Fruit fly (Drosophila melanogaster) whole organism, pupa: ENCODE data around the gene CG16865.

Source experiments
- CG10348 ChIP-seq: fragments of 200-800 bp; sonication (Bioruptor generic); IDR thresholded peaks from 2 replicates; pipeline ENCODE4 v1.3.6; 2022; ENCODE audit warnings: missing biosample characterization, missing genetic modification characterization
- CG12605 ChIP-seq: fragments of 200-800 bp; sonication (Bioruptor generic); IDR thresholded peaks from 2 replicates; pipeline ENCODE4 v1.3.6; 2022; ENCODE audit warnings: missing biosample characterization, missing genetic modification characterization
- CG13204 ChIP-seq: fragments of 200-800 bp; sonication (Bioruptor generic); optimal IDR thresholded peaks from 2 replicates; lab custom pipeline; 2018; ENCODE audit warnings: missing biosample characterization, mild to moderate bottlenecking, missing genetic modification characterization, moderate library complexity
- CG14655 ChIP-seq: fragments of 200-800 bp; sonication (Bioruptor generic); optimal IDR thresholded peaks from 3 replicates; lab custom pipeline; 2017; ENCODE audit warnings: mild to moderate bottlenecking, missing biosample characterization, missing genetic modification reagents, missing genetic modification characterization
- CG15710 ChIP-seq: fragments of 200-800 bp; sonication (Bioruptor generic); optimal IDR thresholded peaks from 2 replicates; lab custom pipeline; 2018; ENCODE audit warnings: missing biosample characterization, mild to moderate bottlenecking, missing genetic modification characterization, moderate library complexity
- CG17806 ChIP-seq: fragments of 200-800 bp; sonication (Bioruptor generic); optimal IDR thresholded peaks from 2 replicates; lab custom pipeline; 2018; ENCODE audit warnings: missing biosample characterization, mild to moderate bottlenecking, missing genetic modification characterization, moderate library complexity
- CG32121 ChIP-seq: fragments of 200-800 bp; sonication (Bioruptor generic); IDR thresholded peaks from 2 replicates; pipeline ENCODE4 v1.3.6; 2022; ENCODE audit warnings: missing biosample characterization, missing genetic modification characterization
- CG34367 ChIP-seq: fragments of 200-800 bp; sonication (Bioruptor generic); optimal IDR thresholded peaks from 2 replicates; lab custom pipeline; 2018; ENCODE audit warnings: missing biosample characterization, mild to moderate bottlenecking, missing genetic modification characterization
- CG4496 ChIP-seq: fragments of 200-800 bp; sonication (Bioruptor generic); IDR thresholded peaks from 3 replicates; pipeline ENCODE4 v1.3.6; 2022; ENCODE audit warnings: missing biosample characterization, missing genetic modification characterization
- CG8159 ChIP-seq: fragments of 200-800 bp; sonication (Bioruptor generic); optimal IDR thresholded peaks from 3 replicates; lab custom pipeline; 2018; ENCODE audit warnings: missing biosample characterization, mild to moderate bottlenecking, missing genetic modification characterization, moderate library complexity
- CG8301 ChIP-seq: fragments of 200-800 bp; sonication (Bioruptor generic); optimal IDR thresholded peaks from 2 replicates; lab custom pipeline; 2018; ENCODE audit warnings: missing biosample characterization, mild to moderate bottlenecking, missing genetic modification characterization
- CG9948 ChIP-seq: fragments of 200-800 bp; sonication (Bioruptor generic); optimal IDR thresholded peaks from 2 replicates; lab custom pipeline; 2018; ENCODE audit warnings: missing biosample characterization, mild to moderate bottlenecking, missing genetic modification characterization, moderate library complexity
- D1 ChIP-seq: fragments of 200-800 bp; sonication (Bioruptor generic); optimal IDR thresholded peaks from 2 replicates; lab custom pipeline; 2018; ENCODE audit warnings: missing biosample characterization, mild to moderate bottlenecking, missing genetic modification characterization, moderate library complexity
- EcR ChIP-seq: fragments of 200-800 bp; sonication (Bioruptor generic); optimal IDR thresholded peaks from 3 replicates; lab custom pipeline; 2019; ENCODE audit warnings: missing biosample characterization, missing genetic modification characterization, mild to moderate bottlenecking, moderate library complexity, missing genetic modification reagents
- Ets98B ChIP-seq: fragments of 200-800 bp; sonication (Bioruptor generic); IDR thresholded peaks from 2 replicates; pipeline ENCODE4 v1.3.6; 2022; ENCODE audit warnings: missing biosample characterization, missing genetic modification characterization
- Pif1A ChIP-seq: fragments of 200-800 bp; sonication (Bioruptor generic); optimal IDR thresholded peaks from 3 replicates; lab custom pipeline; 2016; ENCODE audit warnings: missing biosample characterization, missing genetic modification characterization
- Pif1B ChIP-seq: fragments of 200-800 bp; sonication (Bioruptor generic); optimal IDR thresholded peaks from 3 replicates; lab custom pipeline; 2016; ENCODE audit warnings: missing biosample characterization, missing genetic modification characterization
- Snoo ChIP-seq: fragments of 200-800 bp; sonication (Bioruptor generic); optimal IDR thresholded peaks from 3 replicates; lab custom pipeline; 2017; ENCODE audit warnings: missing biosample characterization, mild to moderate bottlenecking, missing genetic modification characterization, inconsistent platforms
- fd96Ca ChIP-seq: fragments of 200-800 bp; sonication (Bioruptor generic); IDR thresholded peaks from 3 replicates; pipeline ENCODE4 v1.3.6; 2022; ENCODE audit warnings: missing biosample characterization, missing genetic modification characterization
- gl ChIP-seq: fragments of 200-800 bp; sonication (Bioruptor generic); optimal IDR thresholded peaks from 2 replicates; lab custom pipeline; 2018; ENCODE audit warnings: missing biosample characterization, mild to moderate bottlenecking, missing genetic modification characterization
- rn ChIP-seq: fragments of 200-800 bp; sonication (Bioruptor generic); IDR thresholded peaks from 2 replicates; pipeline ENCODE4 v1.3.6; 2022; ENCODE audit warnings: missing biosample characterization, missing genetic modification characterization

Gene CG16865

DNA sequence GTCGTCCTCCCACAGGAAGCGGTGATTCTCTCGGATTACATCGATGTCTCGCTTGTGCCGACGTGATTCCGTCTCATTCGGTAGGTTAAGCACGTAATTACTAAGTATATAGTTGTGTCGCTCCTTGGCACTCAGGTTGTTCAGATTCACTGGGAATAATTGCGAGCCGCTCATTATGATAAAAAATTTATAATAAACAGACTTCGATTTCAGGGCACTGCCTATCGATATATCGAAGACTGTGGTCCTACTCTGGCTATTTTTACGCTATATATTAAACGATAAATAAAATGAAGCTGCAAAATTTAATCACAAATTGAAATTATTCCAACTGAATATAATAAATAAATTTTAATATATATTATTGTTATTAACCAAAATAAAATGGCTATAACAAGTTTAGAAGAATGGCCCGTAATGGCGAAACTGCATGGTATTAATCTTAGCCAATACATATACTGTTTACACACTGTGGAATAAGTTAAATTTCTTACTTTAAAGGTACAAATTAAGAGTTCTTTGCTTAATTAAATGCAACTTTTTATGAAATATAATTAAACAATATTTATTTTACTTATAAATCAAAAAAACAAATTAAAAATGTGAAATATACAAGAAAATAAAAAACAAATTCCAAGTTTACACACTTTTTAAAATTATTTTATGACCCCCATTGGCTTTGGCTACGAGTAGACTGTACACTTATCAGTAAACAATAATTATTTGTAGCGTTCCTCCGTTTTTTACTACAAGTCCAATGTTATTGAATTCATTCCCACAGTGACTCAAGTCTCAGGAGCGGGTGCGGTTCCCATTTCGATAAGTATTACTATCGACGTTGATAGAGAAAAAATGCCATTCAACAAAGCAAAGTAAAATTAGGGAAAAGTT, 27.8 kb upstream of the CG16865 start, which contains the start of gene Eato:
Gene Eato, plus strand, starts transcription at position 821 of the 891 bp plus-strand sequence.
- TF ChIP-seq CG13204 (GFP tag; lab: Kevin White, UChicago) = no peak
- no peak for TF ChIP-seq CG17806 (tag; lab: Kevin White, UChicago)
- TF ChIP-seq CG15710 (tag; lab: Kevin White, UChicago) = peak; percentile 0
- no peak for TF ChIP-seq CG10348 (GFP tag; lab: Robert Waterston, UW)
- TF ChIP-seq CG34367 = no peak
- no peak for TF ChIP-seq Ets98B (GFP tag; lab: Robert Waterston, UW)
- TF ChIP-seq Pif1A = no peak
- TF ChIP-seq CG4496 (GFP tag; lab: Robert Waterston, UW) = no peak
- no peak for TF ChIP-seq Pif1B (GFP tag; lab: Kevin White, UChicago)
- TF ChIP-seq CG12605 = no peak
- TF ChIP-seq fd96Ca = no peak
- TF ChIP-seq CG8301 = no peak
- TF ChIP-seq EcR (GFP tag; lab: Kevin White, UChicago) = no peak
- no peak for TF ChIP-seq rn (GFP tag; lab: Robert Waterston, UW)
- no peak for TF ChIP-seq gl (tag; lab: Kevin White, UChicago)
- peak; percentile 22 for TF ChIP-seq Snoo (tag; lab: Kevin White, UChicago)
- no peak for TF ChIP-seq CG8159 (tag; lab: Kevin White, UChicago)

DNA sequence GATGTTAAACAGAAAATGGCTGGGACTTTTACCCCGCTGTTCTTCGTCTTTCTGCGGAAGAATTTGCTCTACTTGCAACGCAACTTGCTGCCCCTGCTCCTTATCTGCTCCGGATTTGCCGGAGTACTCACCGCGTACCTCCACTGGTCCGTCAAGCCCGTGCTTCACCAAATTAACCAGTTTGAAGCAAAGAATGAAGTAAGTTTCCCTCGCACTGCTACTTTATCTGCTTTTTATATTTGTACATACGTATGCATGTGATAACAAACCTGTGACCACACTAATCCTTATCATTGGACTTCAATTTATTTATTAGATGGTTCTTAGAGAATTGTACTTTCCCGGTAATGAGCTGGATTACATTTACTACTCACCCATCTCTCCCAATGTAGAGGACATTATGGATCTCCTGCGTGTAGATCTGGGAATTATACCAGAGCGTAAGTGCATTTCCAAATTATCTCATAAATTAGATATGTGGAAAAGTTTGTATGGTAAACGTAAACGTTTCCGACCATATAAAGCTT, 27.1 kb upstream of the CG16865 start, which contains the start of gene CG16890:
Gene CG16890, minus strand, starts transcription at position 184 of the 527 bp plus-strand sequence.
- TF ChIP-seq Snoo (tag; lab: Kevin White, UChicago) (no peak), CG8301 (no peak), CG32121 (no peak), CG10348 (GFP tag; lab: Robert Waterston, UW) (no peak), gl (tag; lab: Kevin White, UChicago) (no peak), CG14655 (GFP tag; lab: Kevin White, UChicago) (no peak), EcR (GFP tag; lab: Kevin White, UChicago) (no peak), CG13204 (GFP tag; lab: Kevin White, UChicago) (no peak), Pif1B (GFP tag; lab: Kevin White, UChicago) (no peak), Ets98B (GFP tag; lab: Robert Waterston, UW) (no peak), CG15710 (tag; lab: Kevin White, UChicago) (no peak), CG4496 (GFP tag; lab: Robert Waterston, UW) (no peak)

DNA sequence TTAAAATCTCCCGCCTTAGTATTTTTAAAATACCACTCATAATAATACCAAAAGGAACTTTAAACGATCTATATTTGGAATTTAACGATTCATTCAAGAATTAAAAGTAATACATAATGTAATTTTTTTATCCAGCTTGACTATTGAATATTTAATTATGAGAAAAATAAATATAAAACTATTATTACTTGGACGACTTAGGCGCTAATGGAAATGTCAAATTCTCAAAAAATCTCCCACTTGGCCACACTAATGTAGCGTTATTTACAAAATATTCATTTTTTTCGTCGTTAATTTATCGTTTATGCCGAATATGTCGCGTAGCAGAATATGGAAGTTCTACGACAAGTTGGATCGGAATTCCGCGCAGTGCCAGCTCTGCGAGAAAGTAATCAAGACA, 20.6 kb upstream of the CG16865 start, which contains the start of gene CG16863:
Gene CG16863, plus strand, starts transcription at position 245 of the 400 bp plus-strand sequence.
- no peak for TF ChIP-seq CG34367
- TF ChIP-seq CG12605 = no peak

DNA sequence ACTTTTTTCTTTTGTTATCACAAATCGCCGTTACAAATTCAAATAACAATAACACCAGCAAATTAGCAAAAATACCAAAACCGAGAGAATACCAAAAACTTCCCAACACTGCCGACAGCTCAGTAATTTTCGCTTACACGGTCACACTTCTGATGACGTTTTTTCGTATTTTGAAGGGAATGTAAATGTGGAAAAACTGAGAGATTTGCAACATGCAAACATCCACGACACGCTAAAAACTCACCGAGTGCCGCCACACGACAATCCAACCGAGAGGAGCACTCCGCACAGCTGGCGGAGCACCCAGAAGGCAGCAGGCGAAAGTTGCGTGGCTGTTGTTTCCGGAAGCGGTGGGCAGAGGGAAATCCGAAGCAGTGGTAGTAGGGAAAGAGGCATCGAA, 17.9 kb upstream of the CG16865 start, which contains the start of gene Sec71:
Gene Sec71, plus strand, starts transcription at position 117 of the 400 bp plus-strand sequence.
- TF ChIP-seq D1 (tag; lab: Kevin White, UChicago) (no peak), Pif1A (no peak), CG17806 (tag; lab: Kevin White, UChicago) (no peak), CG10348 (GFP tag; lab: Robert Waterston, UW) (no peak), CG32121 (no peak), CG12605 (no peak), Snoo (tag; lab: Kevin White, UChicago) (no peak), CG13204 (GFP tag; lab: Kevin White, UChicago) (no peak), EcR (GFP tag; lab: Kevin White, UChicago) (no peak), CG15710 (tag; lab: Kevin White, UChicago) (no peak), gl (tag; lab: Kevin White, UChicago) (no peak), Ets98B (GFP tag; lab: Robert Waterston, UW) (no peak), CG34367 (no peak), CG9948 (no peak)
- TF ChIP-seq, all 21 proteins: peak for 0

DNA sequence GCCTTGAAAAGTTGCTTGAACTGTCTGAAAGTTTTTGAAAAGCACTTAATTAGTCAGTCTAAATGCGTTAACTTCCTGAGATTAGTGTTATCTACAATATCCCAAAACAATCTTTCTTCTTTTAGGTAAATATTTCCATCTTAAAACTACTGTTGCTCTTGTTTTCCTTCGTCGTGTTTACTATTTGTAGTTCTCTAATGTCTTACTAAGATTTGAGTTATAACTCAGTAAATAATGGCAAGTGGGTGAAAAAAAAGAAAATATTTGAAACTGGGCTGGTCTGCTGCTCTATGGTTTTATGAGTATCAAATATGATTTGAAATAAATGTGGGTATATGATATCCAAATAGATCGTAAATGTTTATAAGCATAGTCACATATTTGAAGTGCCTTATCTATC, 10.2 kb upstream of the CG16865 start:
- TF ChIP-seq fd96Ca (no peak), Pif1B (GFP tag; lab: Kevin White, UChicago) (no peak)

DNA sequence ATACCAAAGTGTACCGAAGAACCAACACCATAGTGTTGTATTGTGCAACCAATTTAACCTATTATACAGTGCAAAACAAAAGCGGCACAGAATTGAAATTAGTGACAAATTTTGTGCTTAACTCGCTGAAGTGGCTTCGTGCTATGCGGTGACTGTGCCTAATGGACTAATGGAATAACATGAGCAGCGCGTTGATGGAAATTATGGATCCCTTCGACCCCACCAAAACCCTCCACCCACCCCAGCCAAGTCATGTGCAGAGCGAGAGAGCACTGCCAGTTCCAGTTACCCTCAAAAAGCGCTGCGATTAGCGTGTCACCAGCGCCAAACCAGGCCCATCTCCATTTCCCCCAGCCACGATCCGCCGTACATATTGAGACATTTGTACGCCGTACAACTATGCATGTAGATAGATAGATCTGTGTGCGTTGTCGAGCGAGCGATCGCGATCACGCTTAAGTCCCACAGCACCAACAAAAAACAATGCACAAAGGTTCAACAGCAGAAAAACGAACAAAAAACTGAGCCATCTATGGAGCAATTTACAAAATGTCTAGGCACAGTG, 9.2 kb upstream of the CG16865 start:
- TF ChIP-seq Snoo (tag; lab: Kevin White, UChicago) (no peak), Ets98B (GFP tag; lab: Robert Waterston, UW) (no peak), CG32121 (no peak), Pif1B (GFP tag; lab: Kevin White, UChicago) (no peak), rn (GFP tag; lab: Robert Waterston, UW) (no peak), CG12605 (0 out of 2 replicates have a peak, but pooled peaks have one; percentile 52), Pif1A (no peak)
